Fruit fly (Drosophila melanogaster) whole organism, embryonic: ENCODE measurements around the gene CG43117.

Experiments
- Blimp-1 ChIP-seq: fragments of 200-800 bp; sonication (Bioruptor generic); optimal IDR thresholded peaks from 3 replicates; lab custom pipeline; 2018; ENCODE audit warnings: missing biosample characterization, missing genetic modification characterization, mild to moderate bottlenecking, moderate library complexity, missing genetic modification reagents
- CG15073 ChIP-seq: fragments of 200-800 bp; sonication (Bioruptor generic); optimal IDR thresholded peaks from 2 replicates; lab custom pipeline; 2016; ENCODE audit warnings: missing biosample characterization, missing genetic modification characterization
- CG17385 ChIP-seq: fragments of 200-800 bp; sonication (Bioruptor generic); optimal IDR thresholded peaks from 3 replicates; lab custom pipeline; 2018; ENCODE audit warnings: missing biosample characterization, mild to moderate bottlenecking, missing genetic modification characterization
- CG32532 ChIP-seq: fragments of 200-800 bp; sonication (Bioruptor generic); IDR thresholded peaks from 2 replicates; pipeline ENCODE4 v1.3.6; 2022; ENCODE audit warnings: missing biosample characterization, missing genetic modification characterization
- CG6813 ChIP-seq: fragments of 200-800 bp; sonication (Bioruptor generic); optimal IDR thresholded peaks from 2 replicates; lab custom pipeline; 2017; ENCODE audit warnings: missing biosample characterization, missing genetic modification characterization, mild to moderate bottlenecking, moderate library complexity, missing genetic modification reagents
- CG9609 ChIP-seq: fragments of 200-800 bp; sonication (Bioruptor generic); optimal IDR thresholded peaks from 3 replicates; lab custom pipeline; 2016; ENCODE audit warnings: missing biosample characterization, missing genetic modification characterization
- Sin3A ChIP-seq: fragments of >200 bp; optimal IDR thresholded peaks from 2 replicates; lab custom pipeline; 2018
- cad ChIP-seq: fragments of >200 bp; optimal IDR thresholded peaks from 2 replicates; lab custom pipeline; 2017; ENCODE audit warnings: missing biosample characterization, missing genetic modification characterization
- gsb-n ChIP-seq: fragments of 200-800 bp; sonication (Bioruptor generic); optimal IDR thresholded peaks from 3 replicates; lab custom pipeline; 2018; ENCODE audit warnings: missing biosample characterization, mild to moderate bottlenecking, missing genetic modification characterization
- tin ChIP-seq: fragments of 200-800 bp; sonication (Bioruptor generic); optimal IDR thresholded peaks from 3 replicates; lab custom pipeline; 2016; ENCODE audit warnings: missing biosample characterization, missing genetic modification characterization

DNA sequence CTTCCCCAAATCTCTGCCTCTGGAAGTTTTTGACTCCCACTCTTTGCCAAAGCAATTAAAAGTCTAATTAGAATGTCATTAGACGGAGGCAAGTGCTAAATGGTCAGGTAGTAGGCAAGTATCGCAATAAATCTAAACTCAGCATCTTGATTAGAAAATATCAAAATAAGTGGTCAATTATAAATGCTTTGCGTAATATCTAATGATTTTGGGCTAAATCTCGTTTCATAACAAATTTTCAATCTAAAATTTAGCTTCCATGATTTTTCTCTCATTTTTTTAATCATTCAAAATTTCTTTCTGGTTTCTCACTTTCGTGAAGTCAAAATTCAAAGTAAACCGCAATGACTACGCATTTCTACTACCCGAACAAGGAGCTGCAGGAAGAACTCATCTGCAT is 40.8 kb upstream of the CG43117 start, which contains the start of gene Ald2:
- TF ChIP-seq CG9609 (GFP tag; lab: Kevin White, UChicago) (no peak), Sin3A (lab: Kevin White, UChicago) (no peak), CG6813 (GFP tag; lab: Kevin White, UChicago) (no peak), cad (no peak), gsb-n (tag; lab: Kevin White, UChicago) (no peak), CG32532 (GFP tag; lab: Robert Waterston, UW) (no peak), CG15073 (GFP tag; lab: Kevin White, UChicago) (no peak), CG17385 (no peak), tin (GFP tag; lab: Kevin White, UChicago) (no peak), Blimp-1 (GFP tag; lab: Kevin White, UChicago) (no peak)
